Worm (Caenorhabditis elegans): ENCODE results near the gene T19H5.4.
"Not testable (repeated sequence)": the region's sequence is repeated elsewhere in the genome, so short reads cannot be mapped to it uniquely, and the experiment has no call there.

Gene T19H5.4

ce11 chrII:9470027-9470426 is 17.2 kb downstream of the T19H5.4 start, which contains the start of gene T19H5.6:
TSS of gene T19H5.6 (minus strand) at chrII:9470221.
- no peak for TF ChIP-seq unc-39 (tag; optimal IDR thresholded peaks at IDR 0.05)
- no peak for TF ChIP-seq unc-62 (GFP tag; optimal IDR thresholded peaks at IDR 0.05)
- no peak for TF ChIP-seq zip-8 (tag; optimal IDR thresholded peaks at IDR 0.05)

ce11 chrII:9468414-9468813 is 18.8 kb downstream of the T19H5.4 start, which contains the start of gene chil-23:
TSS of gene chil-23 (minus strand) at chrII:9468611.
- TF ChIP-seq elt-3 (tag; optimal IDR thresholded peaks at IDR 0.05) = no peak
- TF ChIP-seq M03D4.4 (tag; optimal IDR thresholded peaks at IDR 0.05) = no peak
- TF ChIP-seq nhr-237 (tag; optimal IDR thresholded peaks at IDR 0.05) = no peak
- no peak for TF ChIP-seq mab-5 (tag; optimal IDR thresholded peaks at IDR 0.05)
- no peak for TF ChIP-seq lin-32 (GFP tag; optimal IDR thresholded peaks at IDR 0.05)
- TF ChIP-seq pha-4 (tag; optimal IDR thresholded peaks at IDR 0.05) = no peak
- TF ChIP-seq ceh-39 (tag; optimal IDR thresholded peaks at IDR 0.05) = no peak
- TF ChIP-seq ceh-43 (GFP tag; optimal IDR thresholded peaks at IDR 0.05) = no peak
- no peak for TF ChIP-seq ham-2 (GFP tag; optimal IDR thresholded peaks at IDR 0.05)

- no peak for TF ChIP-seq ztf-11 (tag; optimal IDR thresholded peaks at IDR 0.05)
- no peak for TF ChIP-seq unc-39 (tag; optimal IDR thresholded peaks at IDR 0.05)
- TF ChIP-seq nhr-76 (tag; optimal IDR thresholded peaks at IDR 0.05) = no peak
- no peak for TF ChIP-seq mls-2 (tag; optimal IDR thresholded peaks at IDR 0.05)
- TF ChIP-seq elt-3 (tag; optimal IDR thresholded peaks at IDR 0.05) = no peak
- no peak for TF ChIP-seq ceh-43 (GFP tag; optimal IDR thresholded peaks at IDR 0.05)
- TF ChIP-seq cnd-1 (tag; optimal IDR thresholded peaks at IDR 0.05) = no peak
These were observed 21.1 kb downstream of the T19H5.4 start, which contains the start of gene chil-22 for ce11 chrII:9466095-9466494. TSS of gene chil-22 (minus strand) at chrII:9466195.

ce11 chrII:9461881-9462280 is 25.3 kb downstream of the T19H5.4 start, which contains the start of gene chil-21:
TSS of gene chil-21 (minus strand) at chrII:9461981.
- not testable (repeated sequence) for TF ChIP-seq sem-2, lin-32, drap-1 (GFP tag; optimal IDR thresholded peaks at IDR 0.05)

DNA sequence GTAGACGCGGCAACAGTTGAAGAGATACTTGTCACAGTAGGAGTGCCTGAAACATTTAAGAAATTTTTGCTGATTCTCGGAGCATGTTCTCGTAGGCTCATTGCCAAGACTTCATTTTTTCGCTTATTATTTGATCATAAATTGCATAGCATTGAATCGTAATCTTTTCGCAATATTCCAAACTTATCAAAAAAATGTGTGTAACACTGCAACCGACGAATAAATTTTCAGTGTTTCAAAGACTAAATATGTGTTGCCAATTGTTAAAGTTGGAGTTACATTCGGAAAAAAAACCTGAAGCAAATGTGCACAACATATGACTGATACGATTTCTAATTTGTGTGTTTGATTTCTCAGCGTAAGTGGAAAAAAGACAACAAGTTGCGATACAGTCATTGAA is 27.7 kb downstream of the T19H5.4 start, which contains the start of gene R09D1.14:
Gene R09D1.14, minus strand, starts transcription at position 101 of the 400 bp plus-strand sequence.
- not testable (repeated sequence) for TF ChIP-seq nhr-76 (tag; optimal IDR thresholded peaks at IDR 0.05); bed-3 (GFP tag; optimal IDR thresholded peaks at IDR 0.05); mab-5 (tag; optimal IDR thresholded peaks at IDR 0.05)

DNA sequence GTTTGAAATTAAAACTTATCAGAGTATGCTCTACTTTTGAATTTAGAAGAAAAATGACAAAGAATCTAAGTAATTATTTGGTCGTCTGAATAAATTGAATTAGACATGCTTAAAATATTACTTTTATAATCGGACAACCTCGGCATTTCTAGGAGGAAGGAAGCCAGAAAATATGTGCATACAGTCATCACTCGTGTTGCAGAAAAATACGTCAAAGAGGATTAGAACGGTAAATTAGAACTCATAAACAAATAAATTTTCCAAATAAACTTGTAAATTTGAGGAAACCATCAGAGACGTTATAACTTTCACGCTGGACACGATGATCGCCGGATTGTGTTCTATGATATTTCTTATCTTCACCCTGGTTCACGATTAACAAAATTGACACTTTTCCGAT is 32.9 kb downstream of the T19H5.4 start, which contains the start of gene chil-19:
Gene chil-19, minus strand, starts transcription at position 101 of the 400 bp plus-strand sequence.
- no peak for TF ChIP-seq mab-5 (tag; optimal IDR thresholded peaks at IDR 0.05)
- TF ChIP-seq bed-3 (GFP tag; optimal IDR thresholded peaks at IDR 0.05) = no peak
- no peak for TF ChIP-seq lin-32 (GFP tag; optimal IDR thresholded peaks at IDR 0.05)
- TF ChIP-seq flh-1 (GFP tag; optimal IDR thresholded peaks at IDR 0.05) = no peak
- no peak for TF ChIP-seq ceh-43 (GFP tag; optimal IDR thresholded peaks at IDR 0.05)
- no peak for TF ChIP-seq tbx-8 (GFP tag; optimal IDR thresholded peaks at IDR 0.05)
- no peak for TF ChIP-seq sem-2 (GFP tag; optimal IDR thresholded peaks at IDR 0.05)
- TF ChIP-seq lin-13 (tag; optimal IDR thresholded peaks at IDR 0.05) = no peak
- TF ChIP-seq ztf-11 (tag; optimal IDR thresholded peaks at IDR 0.05) = no peak
- TF ChIP-seq blmp-1 (tag; optimal IDR thresholded peaks at IDR 0.05) = no peak
- TF ChIP-seq nhr-2 (tag; optimal IDR thresholded peaks at IDR 0.05) = no peak
- no peak for TF ChIP-seq ceh-39 (tag; optimal IDR thresholded peaks at IDR 0.05)
- no peak for TF ChIP-seq elt-1 (tag; optimal IDR thresholded peaks at IDR 0.05; ENCODE audit: borderline replicate concordance, insufficient read depth)
- TF ChIP-seq M03D4.4 (tag; optimal IDR thresholded peaks at IDR 0.05) = no peak
- no peak for TF ChIP-seq elt-3 (tag; optimal IDR thresholded peaks at IDR 0.05)
- TF ChIP-seq cnd-1 (tag; optimal IDR thresholded peaks at IDR 0.05) = no peak
- no peak for TF ChIP-seq ces-1 (GFP tag; optimal IDR thresholded peaks at IDR 0.05)
- TF ChIP-seq ceh-83 (GFP tag; optimal IDR thresholded peaks at IDR 0.05) = no peak
- TF ChIP-seq hlh-1 (tag; optimal IDR thresholded peaks at IDR 0.05) = no peak

Data from whole organism, mixed stage, embryonic.